Worm (Caenorhabditis elegans) whole organism, L4 larva: Measurements from ENCODE around the gene tab-1.

ENCODE experiments used
- R02D3.7 ChIP-seq: fragments of 150-350 bp; sonication (generic microtip); optimal IDR thresholded peaks from 3 replicates; lab custom pipeline; 2014; ENCODE audit warnings: missing biosample characterization, missing genetic modification characterization
- aha-1 ChIP-seq: fragments of 150-350 bp; peaks from one replicate; lab custom pipeline; 2014; ENCODE audit warnings: missing biosample characterization, missing genetic modification characterization
- ceh-28 ChIP-seq: fragments of 150-350 bp; optimal IDR thresholded peaks from 2 replicates; lab custom pipeline; 2014; ENCODE audit warnings: missing biosample characterization, missing genetic modification reagents, missing genetic modification characterization
- ceh-32 ChIP-seq: sonication (generic microtip); optimal IDR thresholded peaks from 2 replicates; lab custom pipeline; 2016; ENCODE audit warnings: mild to moderate bottlenecking, missing genetic modification characterization, missing compliant biosample characterization; ENCODE audit not compliant: poor library complexity
- ceh-62 ChIP-seq: sonication (generic microtip); optimal IDR thresholded peaks from 2 replicates; lab custom pipeline; 2017; ENCODE audit warnings: missing biosample characterization, missing genetic modification characterization
- ceh-82 ChIP-seq: sonication (generic microtip); optimal IDR thresholded peaks from 2 replicates; lab custom pipeline; 2017; ENCODE audit warnings: missing biosample characterization, missing genetic modification characterization
- ces-1 ChIP-seq: fragments of 150-350 bp; sonication (generic microtip); optimal IDR thresholded peaks from 4 replicates; lab custom pipeline; 2014; ENCODE audit warnings: missing biosample characterization, missing genetic modification reagents, missing genetic modification characterization
- daf-12 ChIP-seq: fragments of 150-350 bp; optimal IDR thresholded peaks from 2 replicates; lab custom pipeline; 2014; ENCODE audit warnings: missing biosample characterization, missing genetic modification reagents, missing genetic modification characterization
- daf-16 ChIP-seq, 3 experiments: sonication (generic microtip); optimal IDR thresholded peaks; 2 replicates each; lab custom pipeline; 2016 to 2017; ENCODE audit warnings: missing genetic modification characterization in 3 of 3, missing genetic modification reagents in 3 of 3, mild to moderate bottlenecking in 2 of 3, missing compliant biosample characterization in 2 of 3, missing biosample characterization in 1 of 3, moderate library complexity in 1 of 3
- daf-19 ChIP-seq: fragments of 200-800 bp; sonication (Bioruptor generic); conservative IDR thresholded peaks from 2 replicates; pipeline ENCODE4 v1.3.6; 2022; ENCODE audit warnings: missing genetic modification characterization, missing compliant biosample characterization
- daf-8 ChIP-seq: fragments of 200-800 bp; sonication (Bioruptor generic); IDR thresholded peaks from 2 replicates; pipeline ENCODE4 v1.3.6; 2022; ENCODE audit warnings: missing genetic modification characterization, missing compliant biosample characterization
- egl-27 ChIP-seq: sonication (generic microtip); optimal IDR thresholded peaks from 3 replicates; lab custom pipeline; 2017; ENCODE audit warnings: missing biosample characterization, missing genetic modification reagents, missing genetic modification characterization
- gei-8 ChIP-seq: fragments of 200-800 bp; sonication (Bioruptor generic); optimal IDR thresholded peaks from 2 replicates; lab custom pipeline; 2018; ENCODE audit warnings: mild to moderate bottlenecking, missing genetic modification characterization, missing compliant biosample characterization
- hlh-30 ChIP-seq: sonication (generic microtip); optimal IDR thresholded peaks from 2 replicates; lab custom pipeline; 2017; ENCODE audit warnings: antibody characterized with exemption, mild to moderate bottlenecking, missing genetic modification characterization, missing compliant biosample characterization; ENCODE audit not compliant: insufficient read depth
- lsy-2 ChIP-seq, 2 experiments: fragments of 150-350 bp in 1 of 2; sonication (generic microtip) in 1 of 2; optimal IDR thresholded peaks; 2 replicates each; lab custom pipeline; 2014 to 2017; ENCODE audit warnings: missing biosample characterization in 2 of 2, missing genetic modification characterization in 2 of 2
- madf-5 ChIP-seq, 2 experiments: fragments of 200-800 bp; sonication (Bioruptor generic); IDR thresholded peaks; 2 replicates each; pipeline ENCODE4 v1.3.6; 2022; ENCODE audit warnings: missing compliant biosample characterization in 2 of 2, missing genetic modification characterization in 2 of 2
- mes-2 ChIP-seq: sonication (generic microtip); optimal IDR thresholded peaks from 2 replicates; lab custom pipeline; 2016; ENCODE audit warnings: missing genotype, mild to moderate bottlenecking, missing genetic modification characterization, missing compliant biosample characterization; ENCODE audit not compliant: poor library complexity, severe bottlenecking
- mxl-2 ChIP-seq: fragments of 200-800 bp; sonication (Bioruptor generic); conservative IDR thresholded peaks from 2 replicates; pipeline ENCODE4 v1.3.6; 2022; ENCODE audit warnings: missing genetic modification reagents, missing genetic modification characterization, missing compliant biosample characterization
- nhr-11 ChIP-seq: fragments of 150-350 bp; optimal IDR thresholded peaks from 2 replicates; lab custom pipeline; 2014; ENCODE audit warnings: missing biosample characterization, missing genetic modification characterization
- nhr-111 ChIP-seq: fragments of 200-800 bp; sonication (Bioruptor generic); optimal IDR thresholded peaks from 2 replicates; lab custom pipeline; 2018; ENCODE audit warnings: mild to moderate bottlenecking, missing genetic modification characterization, missing compliant biosample characterization
- nhr-25 ChIP-seq: sonication (generic microtip); optimal IDR thresholded peaks from 2 replicates; lab custom pipeline; 2017; ENCODE audit warnings: missing genetic modification characterization, mild to moderate bottlenecking, missing compliant biosample characterization, antibody characterized with exemption, moderate library complexity, borderline replicate concordance; ENCODE audit not compliant: insufficient read depth
- nhr-28 ChIP-seq: fragments of 150-350 bp; optimal IDR thresholded peaks from 2 replicates; lab custom pipeline; 2014; ENCODE audit warnings: missing biosample characterization, missing genetic modification characterization
- nhr-41 ChIP-seq: fragments of 200-800 bp; sonication (Bioruptor generic); IDR thresholded peaks from 2 replicates; pipeline ENCODE4 v1.3.6; 2022; ENCODE audit warnings: missing genetic modification reagents, missing genetic modification characterization, missing compliant biosample characterization
- pha-4 ChIP-seq, 2 experiments: fragments of 150-350 bp in 1 of 2; fragments of 200-800 bp in 1 of 2; sonication (Bioruptor generic) in 1 of 2; IDR thresholded peaks in 1 of 2; optimal IDR thresholded peaks in 1 of 2; 2 replicates each; pipeline versions ENCODE4 v1.3.6 to Lab custom; 2014 to 2022; ENCODE audit warnings: missing genetic modification characterization in 2 of 2, missing genetic modification reagents in 2 of 2, missing biosample characterization in 1 of 2, missing compliant biosample characterization in 1 of 2
- rbr-2 ChIP-seq: sonication (generic microtip); optimal IDR thresholded peaks from 2 replicates; lab custom pipeline; 2016; ENCODE audit warnings: missing genotype, missing genetic modification characterization, missing compliant biosample characterization
- saeg-2 ChIP-seq: fragments of 200-800 bp; sonication (Bioruptor generic); IDR thresholded peaks from 2 replicates; pipeline ENCODE4 v1.3.6; 2022; ENCODE audit warnings: missing genetic modification reagents, missing genetic modification characterization, missing compliant biosample characterization
- snpc-1.2 ChIP-seq: fragments of 200-800 bp; sonication (Bioruptor generic); IDR thresholded peaks from 2 replicates; pipeline ENCODE4 v1.3.6; 2022; ENCODE audit warnings: missing genetic modification reagents, missing genetic modification characterization, missing compliant biosample characterization
- spr-1 ChIP-seq: sonication (generic microtip); optimal IDR thresholded peaks from 2 replicates; lab custom pipeline; 2016; ENCODE audit warnings: mild to moderate bottlenecking, missing genetic modification characterization, missing compliant biosample characterization
- tag-97 ChIP-seq: fragments of 200-800 bp; sonication (Bioruptor generic); IDR thresholded peaks from 2 replicates; pipeline ENCODE4 v1.3.6; 2022; ENCODE audit warnings: missing genetic modification characterization, missing compliant biosample characterization
- unc-39 ChIP-seq: sonication (generic microtip); optimal IDR thresholded peaks from 2 replicates; lab custom pipeline; 2017; ENCODE audit warnings: missing biosample characterization, missing genetic modification characterization
- unc-62 ChIP-seq, 3 experiments: fragments of 150-350 bp in 1 of 3; sonication (generic microtip); optimal IDR thresholded peaks in 2 of 3; peaks in 1 of 3; 1 replicate in 1 of 3; 2 replicates in 2 of 3; lab custom pipeline; 2014 to 2017; ENCODE audit warnings: missing biosample characterization in 3 of 3, missing genetic modification characterization in 3 of 3, missing genetic modification reagents in 3 of 3, missing genotype in 1 of 3
- vab-7 ChIP-seq: fragments of 200-800 bp; sonication (Bioruptor generic); IDR thresholded peaks from 2 replicates; pipeline ENCODE4 v1.3.6; 2022; ENCODE audit warnings: missing genetic modification reagents, missing genetic modification characterization, missing compliant biosample characterization
- zag-1 ChIP-seq: fragments of 150-350 bp; optimal IDR thresholded peaks from 2 replicates; lab custom pipeline; 2014; ENCODE audit warnings: missing biosample characterization, missing genetic modification characterization

tab-1 gene

DNA sequence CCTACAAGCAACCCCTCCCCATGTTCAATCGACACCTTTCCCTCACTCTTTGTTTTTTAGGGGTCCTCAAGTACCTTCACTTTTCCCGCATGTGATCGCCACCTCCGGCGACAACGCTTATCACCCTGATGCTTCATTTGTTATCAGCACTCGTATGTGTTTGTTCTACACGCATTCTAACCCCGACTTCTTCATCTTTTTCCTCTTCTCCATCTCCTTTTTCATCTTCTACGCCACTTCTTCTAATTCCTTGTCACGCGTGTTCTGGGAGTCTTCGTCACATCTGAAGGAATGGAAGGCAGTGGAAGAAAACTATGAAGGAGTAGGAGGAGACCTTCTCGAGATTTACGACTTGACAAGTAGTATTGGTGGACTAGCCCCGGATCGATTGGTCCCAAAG is 26.9 kb downstream of the tab-1 start (continued):
- no peak for TF ChIP-seq saeg-2 (GFP tag; lab: Robert Waterston, UW)
- TF ChIP-seq mes-2 (tag; lab: Kevin White, UChicago) = no peak
- TF ChIP-seq rbr-2 = no peak
- no peak for TF ChIP-seq ceh-32 (tag; lab: Kevin White, UChicago)

DNA sequence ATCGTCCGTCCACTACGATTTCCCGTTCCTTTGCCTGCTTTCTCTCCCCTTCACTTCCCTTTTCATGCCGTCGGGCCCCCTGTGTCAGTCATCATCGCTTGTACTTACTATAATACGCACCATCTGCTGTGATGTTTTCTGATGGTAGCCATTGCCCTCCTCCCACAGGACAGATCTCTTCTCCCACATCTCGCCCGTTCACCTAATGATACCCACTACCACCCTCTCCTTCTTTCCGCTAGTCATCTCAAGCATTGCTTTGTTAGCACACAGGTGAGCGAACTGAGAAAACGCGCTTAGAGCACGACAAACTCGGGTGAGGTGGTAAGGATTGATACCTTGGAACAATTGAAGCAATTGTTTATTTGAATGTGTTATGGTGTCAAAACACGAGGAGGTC is 27.8 kb downstream of the tab-1 start:
- TF ChIP-seq mes-2 (tag; lab: Kevin White, UChicago) (peak; percentile 20), aha-1 (tag; lab: Kevin White, UChicago) (peak; percentile 8), hlh-30 (tag; lab: Kevin White, UChicago) (no peak)

DNA sequence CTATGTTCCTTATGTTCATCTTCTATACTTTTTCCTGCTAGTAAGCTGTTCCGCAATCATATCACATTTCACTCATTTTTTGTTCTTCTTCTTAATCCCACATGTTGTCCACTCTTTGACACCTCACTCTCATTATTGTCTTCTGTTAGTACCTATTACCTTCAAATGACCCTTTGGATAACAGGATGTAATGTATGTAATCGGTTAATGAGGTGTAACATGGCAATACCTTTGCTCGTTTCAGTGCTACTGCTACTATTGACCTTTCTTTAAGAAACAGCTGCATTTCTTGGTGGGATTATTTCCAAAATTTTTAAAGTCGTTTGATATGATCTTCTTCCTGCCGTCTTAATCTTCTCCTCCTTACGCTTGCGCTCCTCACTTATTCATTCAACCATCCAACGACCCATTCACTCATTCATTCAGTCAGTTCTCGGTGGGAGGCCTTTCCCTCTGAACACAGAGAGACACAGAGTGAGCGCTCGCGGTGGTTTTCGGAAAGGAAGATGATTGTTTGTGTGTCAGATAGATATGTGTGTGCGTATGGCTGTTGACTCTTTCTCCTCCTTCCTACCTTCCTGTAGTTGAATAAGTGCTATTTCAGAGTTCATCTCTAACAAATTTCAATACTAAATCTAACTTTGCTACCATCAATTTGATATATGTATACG is 28.5 kb downstream of the tab-1 start:
- no peak for TF ChIP-seq ceh-62 (tag; lab: Kevin White, UChicago)
- no peak for TF ChIP-seq nhr-41 (GFP tag; lab: Robert Waterston, UW)
- TF ChIP-seq ceh-82 = no peak
- TF ChIP-seq mxl-2 (GFP tag; lab: Robert Waterston, UW) = no peak
- no peak for TF ChIP-seq gei-8 (GFP tag; lab: Kevin White, UChicago)
- TF ChIP-seq egl-27 (tag; lab: Kevin White, UChicago) = no peak
- no peak for TF ChIP-seq daf-12 (tag; lab: Kevin White, UChicago)
- TF ChIP-seq mes-2 (tag; lab: Kevin White, UChicago) = peak; percentile 9
- TF ChIP-seq daf-16 (GFP tag; optimal IDR thresholded peaks at IDR 0.05; lab: Kevin White, UChicago) = no peak
- TF ChIP-seq daf-16 (tag; optimal IDR thresholded peaks at IDR 0.05; lab: Kevin White, UChicago) = peak; percentile 29
- no peak for TF ChIP-seq tag-97 (GFP tag; lab: Robert Waterston, UW)
- TF ChIP-seq spr-1 = no peak
- no peak for TF ChIP-seq snpc-1.2 (GFP tag; lab: Robert Waterston, UW)
- no peak for TF ChIP-seq pha-4 (GFP tag; IDR thresholded peaks at IDR 0.05; lab: Robert Waterston, UW)
- peak; percentile 10 for TF ChIP-seq pha-4 (tag; optimal IDR thresholded peaks at IDR 0.05; lab: Kevin White, UChicago)
- peak; percentile 93 for TF ChIP-seq aha-1 (tag; lab: Kevin White, UChicago)
- TF ChIP-seq R02D3.7 (tag; lab: Kevin White, UChicago) = no peak
- no peak for TF ChIP-seq vab-7 (GFP tag; lab: Robert Waterston, UW)
- no peak for TF ChIP-seq nhr-111
- no peak for TF ChIP-seq nhr-11 (tag; lab: Kevin White, UChicago)
- no peak for TF ChIP-seq nhr-25 (tag; lab: Kevin White, UChicago)
- no peak for TF ChIP-seq ceh-28 (tag; lab: Kevin White, UChicago)
- TF ChIP-seq lsy-2 (tag; optimal IDR thresholded peaks at IDR 0.05; lab: Kevin White, UChicago) = no peak
- no peak for TF ChIP-seq zag-1 (tag; lab: Kevin White, UChicago)
- TF ChIP-seq madf-5 (GFP tag; IDR thresholded peaks at IDR 0.05; lab: Robert Waterston, UW) = no peak
- peak in 1 of 2 experiments; percentile 16 for TF ChIP-seq unc-62 (GFP tag; optimal IDR thresholded peaks at IDR 0.05 in 1 of 2; lab: Kevin White, UChicago)
- no peak for TF ChIP-seq unc-62 (tag; optimal IDR thresholded peaks at IDR 0.05; lab: Kevin White, UChicago)
- peak; percentile 19 for TF ChIP-seq nhr-28 (tag; lab: Kevin White, UChicago)
- TF ChIP-seq unc-39 (tag; lab: Kevin White, UChicago) = no peak

DNA sequence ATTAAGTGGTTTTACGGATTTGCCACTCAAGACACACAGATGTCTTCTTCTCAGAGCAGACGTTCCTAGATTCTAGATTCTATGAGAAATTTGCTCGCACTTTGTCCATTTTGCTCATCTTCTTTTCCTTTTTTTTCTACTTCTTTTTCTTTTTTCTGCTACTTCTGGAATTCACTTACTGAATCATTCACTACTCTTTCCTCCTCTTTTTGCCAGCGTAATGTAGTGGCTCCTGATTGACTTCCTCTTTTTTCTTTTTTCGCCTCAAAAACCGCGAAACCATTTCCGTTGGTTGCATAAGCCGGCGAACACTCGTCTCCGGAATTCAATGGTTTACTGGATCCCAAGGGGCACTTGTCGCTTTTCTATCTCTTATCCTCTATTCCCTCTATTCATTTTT is 29.1 kb downstream of the tab-1 start:
- TF ChIP-seq daf-8 (no peak), daf-19 (GFP tag; lab: Robert Waterston, UW) (no peak), ces-1 (GFP tag; lab: Kevin White, UChicago) (peak; percentile 51)
